Worm (Caenorhabditis elegans): ENCODE data around the gene F36G3.2.

ce11 chrX:9761266-9761665 lies 32.8 kb downstream of the F36G3.2 start, which contains the start of gene T09B9.3:
- TF ChIP-seq dao-5 (tag; optimal IDR thresholded peaks at IDR 0.05) (no peak), him-1 (tag; optimal IDR thresholded peaks at IDR 0.05) (no peak), W03F9.2 (tag; optimal IDR thresholded peaks at IDR 0.05) (no peak)

Data from whole organism, L4/young adult.